Fruit fly (Drosophila melanogaster): ENCODE data around the gene D12.

dm6 chr2L:8485562-8485961 lies 48.4 kb upstream of the D12 start:
- TF ChIP-seq CG8478 (optimal IDR thresholded peaks at IDR 0.05) (no peak), CTCF (optimal IDR thresholded peaks at IDR 0.05) (peak; percentile 71 to 86)
